Fruit fly (Drosophila melanogaster) whole organism, embryonic: ENCODE measurements around the gene CG14420.

ENCODE experiments used
- CG11695 ChIP-seq: fragments of 200-800 bp; sonication (Bioruptor generic); IDR thresholded peaks from 3 replicates; pipeline ENCODE4 v1.3.6; 2022; ENCODE audit warnings: missing biosample characterization, missing genetic modification characterization
- CG14710 ChIP-seq: fragments of 200-800 bp; sonication (Bioruptor generic); optimal IDR thresholded peaks from 3 replicates; lab custom pipeline; 2019; ENCODE audit warnings: missing biosample characterization, mild to moderate bottlenecking, missing genetic modification characterization, moderate library complexity
- CG1603 ChIP-seq: fragments of 200-800 bp; sonication (Bioruptor generic); optimal IDR thresholded peaks from 2 replicates; lab custom pipeline; 2019; ENCODE audit warnings: missing biosample characterization, mild to moderate bottlenecking, missing genetic modification characterization, moderate library complexity
- CG16815 ChIP-seq: fragments of 200-800 bp; sonication (Bioruptor generic); optimal IDR thresholded peaks from 3 replicates; lab custom pipeline; 2017; ENCODE audit warnings: missing biosample characterization, mild to moderate bottlenecking, missing genetic modification characterization
- CG2120 ChIP-seq: fragments of 200-800 bp; sonication (Bioruptor generic); optimal IDR thresholded peaks from 3 replicates; lab custom pipeline; 2016; ENCODE audit warnings: missing biosample characterization, missing genetic modification characterization
- CG2202 ChIP-seq: fragments of 200-800 bp; sonication (Bioruptor generic); optimal IDR thresholded peaks from 2 replicates; lab custom pipeline; 2018; ENCODE audit warnings: missing biosample characterization, mild to moderate bottlenecking, missing genetic modification characterization
- CG30431 ChIP-seq: fragments of 200-800 bp; sonication (Bioruptor generic); optimal IDR thresholded peaks from 2 replicates; lab custom pipeline; 2017; ENCODE audit warnings: missing biosample characterization, missing genetic modification characterization
- CG33557 ChIP-seq: fragments of 200-800 bp; sonication (Bioruptor generic); optimal IDR thresholded peaks from 2 replicates; lab custom pipeline; 2019; ENCODE audit warnings: missing biosample characterization, mild to moderate bottlenecking, missing genetic modification characterization, moderate library complexity
- CG3726 ChIP-seq: fragments of 200-800 bp; sonication (Bioruptor generic); IDR thresholded peaks from 3 replicates; pipeline ENCODE4, ENCODE4 v1.3.6; 2022; ENCODE audit warnings: missing biosample characterization, missing genetic modification characterization
- CG5245 ChIP-seq: fragments of 200-800 bp; sonication (Bioruptor generic); optimal IDR thresholded peaks from 3 replicates; lab custom pipeline; 2016; ENCODE audit warnings: missing biosample characterization, missing genetic modification characterization
- CG6683 ChIP-seq: fragments of 200-800 bp; sonication (Bioruptor generic); optimal IDR thresholded peaks from 2 replicates; lab custom pipeline; 2017; ENCODE audit warnings: missing biosample characterization, mild to moderate bottlenecking, missing genetic modification characterization, missing genetic modification reagents
- CG7839 ChIP-seq: fragments of 200-800 bp; sonication (Bioruptor generic); optimal IDR thresholded peaks from 3 replicates; lab custom pipeline; 2018; ENCODE audit warnings: missing biosample characterization, mild to moderate bottlenecking, missing genetic modification characterization, moderate library complexity
- CG7963 ChIP-seq: fragments of 200-800 bp; sonication (Bioruptor generic); IDR thresholded peaks from 3 replicates; pipeline ENCODE4 v1.3.6; 2022; ENCODE audit warnings: missing biosample characterization, missing genetic modification characterization; ENCODE audit not compliant: partially characterized antibody
- CG8765 ChIP-seq: fragments of 200-800 bp; sonication (Bioruptor generic); IDR thresholded peaks from 2 replicates; pipeline ENCODE4 v1.3.6; 2022; ENCODE audit warnings: missing biosample characterization, missing genetic modification characterization
- CG9609 ChIP-seq: fragments of 200-800 bp; sonication (Bioruptor generic); optimal IDR thresholded peaks from 3 replicates; lab custom pipeline; 2016; ENCODE audit warnings: missing biosample characterization, missing genetic modification characterization
- CG9727 ChIP-seq: fragments of 200-800 bp; sonication (Bioruptor generic); optimal IDR thresholded peaks from 3 replicates; lab custom pipeline; 2017; ENCODE audit warnings: missing biosample characterization, mild to moderate bottlenecking, missing genetic modification characterization
- CkIIα-i1 ChIP-seq: fragments of 200-800 bp; sonication (Bioruptor generic); IDR thresholded peaks from 2 replicates; pipeline ENCODE4 v1.3.6; 2022; ENCODE audit warnings: missing biosample characterization, missing genetic modification characterization
- D ChIP-seq, 2 experiments: fragments of 200-800 bp in 1 of 2; fragments of >200 bp in 1 of 2; sonication (Bioruptor generic) in 1 of 2; optimal IDR thresholded peaks; 2 replicates in 1 of 2; 3 replicates in 1 of 2; lab custom pipeline; 2017; ENCODE audit warnings: mild to moderate bottlenecking in 1 of 2, missing biosample characterization in 1 of 2, missing genetic modification characterization in 1 of 2, missing genetic modification reagents in 1 of 2
- D19B ChIP-seq: fragments of 200-800 bp; sonication (Bioruptor generic); optimal IDR thresholded peaks from 2 replicates; lab custom pipeline; 2017; ENCODE audit warnings: missing biosample characterization, mild to moderate bottlenecking, missing genetic modification characterization
- Dek ChIP-seq: fragments of 200-800 bp; sonication (Bioruptor generic); optimal IDR thresholded peaks from 3 replicates; lab custom pipeline; 2019; ENCODE audit warnings: missing biosample characterization, mild to moderate bottlenecking, missing genetic modification characterization, moderate library complexity
- Drgx ChIP-seq: fragments of 200-800 bp; sonication (Bioruptor generic); IDR thresholded peaks from 2 replicates; pipeline ENCODE4 v1.3.6; 2022; ENCODE audit warnings: missing biosample characterization, missing genetic modification characterization
- Hmx ChIP-seq: fragments of 200-800 bp; sonication (Bioruptor generic); optimal IDR thresholded peaks from 2 replicates; lab custom pipeline; 2016; ENCODE audit warnings: missing biosample characterization, missing genetic modification characterization
- Hr3 ChIP-seq: fragments of 200-800 bp; sonication (Bioruptor generic); optimal IDR thresholded peaks from 3 replicates; lab custom pipeline; 2016; ENCODE audit warnings: missing biosample characterization, missing genetic modification characterization
- Oli ChIP-seq: fragments of 200-800 bp; sonication (Bioruptor generic); optimal IDR thresholded peaks from 2 replicates; lab custom pipeline; 2018; ENCODE audit warnings: missing biosample characterization, mild to moderate bottlenecking, missing genetic modification characterization, moderate library complexity
- Scr ChIP-seq: fragments of 200-800 bp; sonication (Bioruptor generic); IDR thresholded peaks from 2 replicates; pipeline ENCODE4 v1.3.6; 2022; ENCODE audit warnings: missing biosample characterization, missing genetic modification characterization; ENCODE audit not compliant: partially characterized antibody
- Trl ChIP-seq, 3 experiments: fragments of >200 bp in 2 of 3; fragments of 200-800 bp in 1 of 3; sonication (Bioruptor generic) in 1 of 3; optimal IDR thresholded peaks; 2 replicates in 1 of 3; 3 replicates in 2 of 3; lab custom pipeline; 2016 to 2017; ENCODE audit warnings: missing biosample characterization in 1 of 3, missing genetic modification characterization in 1 of 3
- Xbp1 ChIP-seq: fragments of 200-800 bp; sonication (Bioruptor generic); optimal IDR thresholded peaks from 3 replicates; lab custom pipeline; 2016; ENCODE audit warnings: missing biosample characterization, mild to moderate bottlenecking, missing genetic modification characterization
- bab2 ChIP-seq: fragments of 200-800 bp; sonication (Bioruptor generic); optimal IDR thresholded peaks from 2 replicates; lab custom pipeline; 2016; ENCODE audit warnings: missing biosample characterization, missing genetic modification characterization
- br ChIP-seq: fragments of >200 bp; optimal IDR thresholded peaks from 2 replicates; lab custom pipeline; 2017
- bsh ChIP-seq, 2 experiments: fragments of 200-800 bp; sonication (Bioruptor generic); optimal IDR thresholded peaks; 2 replicates each; lab custom pipeline; 2017 to 2018; ENCODE audit warnings: mild to moderate bottlenecking in 2 of 2, missing biosample characterization in 2 of 2, missing genetic modification characterization in 2 of 2, moderate library complexity in 1 of 2
- cg ChIP-seq: fragments of 200-800 bp; sonication (Bioruptor generic); optimal IDR thresholded peaks from 3 replicates; lab custom pipeline; 2019; ENCODE audit warnings: missing biosample characterization, mild to moderate bottlenecking, missing genetic modification characterization, moderate library complexity
- chif ChIP-seq, 2 experiments: fragments of 200-800 bp; sonication (Bioruptor generic); optimal IDR thresholded peaks; 3 replicates each; lab custom pipeline; 2016; ENCODE audit warnings: missing biosample characterization in 2 of 2, missing genetic modification characterization in 2 of 2
- ci ChIP-seq: fragments of 200-800 bp; sonication (Bioruptor generic); IDR thresholded peaks from 3 replicates; pipeline ENCODE4 v1.3.6; 2022; ENCODE audit warnings: missing biosample characterization, missing genetic modification characterization
- eve ChIP-seq, 2 experiments: fragments of >200 bp; optimal IDR thresholded peaks; 2 replicates each; lab custom pipeline; 2017; ENCODE audit warnings: missing biosample characterization in 2 of 2, missing genetic modification characterization in 2 of 2
- ewg ChIP-seq: fragments of 200-800 bp; sonication (Bioruptor generic); optimal IDR thresholded peaks from 3 replicates; lab custom pipeline; 2017; ENCODE audit warnings: mild to moderate bottlenecking, missing biosample characterization, missing genetic modification reagents, missing genetic modification characterization
- exex ChIP-seq: fragments of 200-800 bp; sonication (Bioruptor generic); optimal IDR thresholded peaks from 4 replicates; lab custom pipeline; 2018; ENCODE audit warnings: missing biosample characterization, mild to moderate bottlenecking, missing genetic modification characterization, moderate library complexity
- fu2 ChIP-seq: fragments of 200-800 bp; sonication (Bioruptor generic); optimal IDR thresholded peaks from 2 replicates; lab custom pipeline; 2016; ENCODE audit warnings: missing biosample characterization, missing genetic modification characterization
- gce ChIP-seq: fragments of 200-800 bp; sonication (Bioruptor generic); IDR thresholded peaks from 3 replicates; pipeline ENCODE4 v1.3.6; 2022; ENCODE audit warnings: missing biosample characterization, missing genetic modification characterization
- lbe ChIP-seq: fragments of 200-800 bp; sonication (Bioruptor generic); optimal IDR thresholded peaks from 2 replicates; lab custom pipeline; 2016; ENCODE audit warnings: missing biosample characterization, mild to moderate bottlenecking, missing genetic modification characterization
- oc ChIP-seq: fragments of 200-800 bp; sonication (Bioruptor generic); optimal IDR thresholded peaks from 2 replicates; lab custom pipeline; 2018; ENCODE audit warnings: missing biosample characterization, mild to moderate bottlenecking, missing genetic modification characterization, moderate library complexity
- psq ChIP-seq: fragments of 200-800 bp; sonication (Bioruptor generic); optimal IDR thresholded peaks from 2 replicates; lab custom pipeline; 2017; ENCODE audit warnings: missing biosample characterization, missing genetic modification characterization
- salm ChIP-seq: fragments of 200-800 bp; sonication (Bioruptor generic); optimal IDR thresholded peaks from 2 replicates; lab custom pipeline; 2018; ENCODE audit warnings: missing biosample characterization, mild to moderate bottlenecking, missing genetic modification characterization
- slbo ChIP-seq: fragments of 200-800 bp; sonication (Bioruptor generic); IDR thresholded peaks from 2 replicates; pipeline ENCODE4 v1.3.6; 2022; ENCODE audit warnings: missing biosample characterization, missing genetic modification characterization
- tio ChIP-seq: fragments of 200-800 bp; sonication (Bioruptor generic); optimal IDR thresholded peaks from 2 replicates; lab custom pipeline; 2017; ENCODE audit warnings: missing biosample characterization, missing genetic modification characterization, inconsistent platforms
- tup ChIP-seq: fragments of 200-800 bp; sonication (Bioruptor generic); optimal IDR thresholded peaks from 2 replicates; lab custom pipeline; 2016; ENCODE audit warnings: missing biosample characterization, mild to moderate bottlenecking, missing genetic modification characterization, moderate library complexity
- vnd ChIP-seq: fragments of 200-800 bp; sonication (Bioruptor generic); IDR thresholded peaks from 3 replicates; pipeline ENCODE4 v1.3.6; 2022; ENCODE audit warnings: missing biosample characterization, missing genetic modification characterization; ENCODE audit not compliant: partially characterized antibody
- zf30C ChIP-seq: fragments of 200-800 bp; sonication (Bioruptor generic); optimal IDR thresholded peaks from 3 replicates; lab custom pipeline; 2018; ENCODE audit warnings: missing biosample characterization, mild to moderate bottlenecking, missing genetic modification characterization
- zfh1 ChIP-seq: fragments of 200-800 bp; sonication (Bioruptor generic); IDR thresholded peaks from 3 replicates; pipeline ENCODE4 v1.3.6; 2022; ENCODE audit warnings: missing biosample characterization, missing genetic modification characterization

CG14420 gene

dm6 chrX:2977857-2978473 is 39.3 kb downstream of the CG14420 start (continued):
- TF ChIP-seq cg (GFP tag; lab: Kevin White, UChicago) (no peak), bsh (GFP tag; optimal IDR thresholded peaks at IDR 0.05; lab: Kevin White, UChicago) (peak in 1 of 2 experiments; percentile 59), salm (tag; lab: Kevin White, UChicago) (no peak), Trl (optimal IDR thresholded peaks at IDR 0.05; lab: Kevin White, UChicago) (no peak), Trl (GFP tag; optimal IDR thresholded peaks at IDR 0.05; lab: Kevin White, UChicago) (peak; percentile 34), ewg (GFP tag; lab: Kevin White, UChicago) (peak; percentile 19), CG11695 (GFP tag; lab: Robert Waterston, UW) (no peak), Scr (GFP tag; lab: Robert Waterston, UW) (no peak), CG30431 (GFP tag; lab: Kevin White, UChicago) (peak; percentile 33), fu2 (GFP tag; lab: Kevin White, UChicago) (no peak), Drgx (GFP tag; lab: Robert Waterston, UW) (peak; percentile 67; the same call in 1 of the 2 replicates), tup (no peak), bab2 (peak; percentile 29), Hr3 (peak; percentile 52), Hmx (GFP tag; lab: Kevin White, UChicago) (no peak), zfh1 (GFP tag; lab: Robert Waterston, UW) (0 out of 3 replicates have a peak, but pooled peaks have one; percentile 44), CG9727 (peak; percentile 58), Xbp1 (GFP tag; lab: Kevin White, UChicago) (peak; percentile 49), tio (GFP tag; lab: Kevin White, UChicago) (peak; percentile 22), CG2120 (peak; percentile 16), ci (GFP tag; lab: Robert Waterston, UW) (0 out of 3 replicates have a peak, but pooled peaks have one; percentile 38), CG16815 (GFP tag; lab: Kevin White, UChicago) (peak; percentile 11), eve (GFP tag; optimal IDR thresholded peaks at IDR 0.05; lab: Kevin White, UChicago) (peak in 1 of 2 experiments; percentile 27), lbe (GFP tag; lab: Kevin White, UChicago) (no peak), CG3726 (GFP tag; lab: Robert Waterston, UW) (0 out of 3 replicates have a peak, but pooled peaks have one; percentile 29), oc (tag; lab: Kevin White, UChicago) (peak; percentile 8), CG6683 (GFP tag; lab: Kevin White, UChicago) (no peak), CG9609 (no peak), CG1603 (tag; lab: Kevin White, UChicago) (peak; percentile 56), zf30C (GFP tag; lab: Kevin White, UChicago) (no peak), CG7963 (GFP tag; lab: Robert Waterston, UW) (no peak), CG5245 (GFP tag; lab: Kevin White, UChicago) (peak; percentile 19), Oli (tag; lab: Kevin White, UChicago) (peak; percentile 24), CG14710 (tag; lab: Kevin White, UChicago) (peak; percentile 45), br (lab: Kevin White, UChicago) (no peak), vnd (no peak), psq (GFP tag; lab: Kevin White, UChicago) (no peak), exex (no peak), CG33557 (GFP tag; lab: Kevin White, UChicago) (no peak), chif (GFP tag; optimal IDR thresholded peaks at IDR 0.05; lab: Kevin White, UChicago) (peak; percentile 35 to 47), Dek (tag; lab: Kevin White, UChicago) (no peak), CG7839 (tag; lab: Kevin White, UChicago) (peak; percentile 42), D19B (GFP tag; lab: Kevin White, UChicago) (peak; percentile 39), CG2202 (tag; lab: Kevin White, UChicago) (peak; percentile 35), gce (GFP tag; lab: Robert Waterston, UW) (no peak), CkIIα-i1 (GFP tag; lab: Robert Waterston, UW) (no peak), D (optimal IDR thresholded peaks at IDR 0.05; lab: Kevin White, UChicago) (no peak), D (GFP tag; optimal IDR thresholded peaks at IDR 0.05; lab: Kevin White, UChicago) (peak; percentile 32), slbo (GFP tag; lab: Robert Waterston, UW) (peak; percentile 39; the same call in 1 of the 2 replicates), CG8765 (GFP tag; lab: Robert Waterston, UW) (no peak)
